Worm (Caenorhabditis elegans) whole organism, L4/young adult: ENCODE results near the gene trcs-2.

ENCODE experiments used
- W03F9.2 ChIP-seq: fragments of 150-350 bp; optimal IDR thresholded peaks from 2 replicates; lab custom pipeline; 2014; ENCODE audit warnings: missing biosample characterization, missing genetic modification characterization
- him-1 ChIP-seq: sonication (generic microtip); optimal IDR thresholded peaks from 2 replicates; lab custom pipeline; 2016; ENCODE audit warnings: missing genotype, missing genetic modification reagents, missing genetic modification characterization, missing compliant biosample characterization

ce11 chrII:8751042-8751441 lies 28.8 kb downstream of the trcs-2 start:
- no peak for TF ChIP-seq W03F9.2 (tag; lab: Kevin White, UChicago)
- TF ChIP-seq him-1 (tag; lab: Kevin White, UChicago) = no peak
